In the genomic region with DNA sequence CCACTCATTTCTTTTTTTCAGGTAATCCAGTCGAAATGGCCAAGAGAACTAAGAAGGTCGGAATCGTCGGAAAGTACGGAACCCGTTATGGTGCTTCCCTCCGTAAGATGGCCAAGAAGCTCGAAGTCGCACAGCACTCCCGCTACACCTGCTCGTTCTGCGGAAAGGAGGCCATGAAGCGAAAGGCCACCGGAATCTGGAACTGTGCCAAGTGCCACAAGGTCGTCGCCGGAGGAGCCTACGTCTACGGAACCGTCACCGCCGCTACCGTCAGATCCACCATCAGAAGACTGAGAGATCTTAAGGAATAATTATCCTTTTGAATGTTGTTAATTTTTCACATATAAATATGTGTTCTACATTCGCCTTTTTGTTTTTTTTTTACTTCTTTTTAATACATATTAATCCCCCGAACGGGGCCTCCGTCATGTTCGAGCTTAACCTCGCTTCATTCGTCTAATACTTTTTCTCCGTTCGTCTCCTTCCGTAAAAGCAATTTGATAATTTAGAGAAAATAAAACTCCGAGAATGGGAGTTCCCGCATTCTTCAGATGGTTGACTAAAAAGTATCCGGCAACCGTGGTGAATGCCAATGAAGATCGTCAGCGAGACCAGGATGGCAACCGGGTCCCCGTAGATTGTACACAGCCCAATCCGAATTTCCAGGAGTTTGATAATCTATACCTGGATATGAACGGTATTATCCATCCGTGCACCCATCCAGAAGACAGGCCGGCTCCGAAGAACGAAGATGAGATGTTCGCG, we compare ENCODE assay signal across 2 worm cellular contexts.
TF ChIP-seq lines count a peak whose summit lies in the region.

A gene (plus strand): TSS at position 36 of the 765 bp plus-strand sequence.
A gene (plus strand): TSS at position 510 of the 765 bp plus-strand sequence.

TF ChIP-seq in whole organism, L4 larva, 104 proteins besides CTCF, POLR2A, EP300 and RAD21 (continued from another document):
- TF ChIP-seq aha-1 (tag; lab: Kevin White, UChicago): no peak
- TF ChIP-seq unc-39 (tag; optimal IDR thresholded peaks at IDR 0.05; lab: Kevin White, UChicago): no peak
- no peak for TF ChIP-seq attf-4 (tag; optimal IDR thresholded peaks at IDR 0.05; lab: Kevin White, UChicago)
- peak; percentile 28 for TF ChIP-seq nhr-102 (tag; optimal IDR thresholded peaks at IDR 0.05; lab: Kevin White, UChicago)
- peak; percentile 86 for TF ChIP-seq lin-38 (GFP tag; IDR thresholded peaks at IDR 0.05; lab: Robert Waterston, UW)
- no peak for TF ChIP-seq aly-2 (tag; optimal IDR thresholded peaks at IDR 0.05; lab: Kevin White, UChicago)
- TF ChIP-seq mxl-2 (GFP tag; conservative IDR thresholded peaks at IDR 0.05; lab: Robert Waterston, UW): no peak
- TF ChIP-seq spr-1 (tag; optimal IDR thresholded peaks at IDR 0.05; lab: Kevin White, UChicago): peak; percentile 9
- TF ChIP-seq hif-1 (tag; optimal IDR thresholded peaks at IDR 0.05; lab: Kevin White, UChicago): no peak
- no peak for TF ChIP-seq dpl-1 (GFP tag; optimal IDR thresholded peaks at IDR 0.05; lab: Kevin White, UChicago)
- TF ChIP-seq F10B5.3 (tag; optimal IDR thresholded peaks at IDR 0.05; lab: Kevin White, UChicago): no peak
- TF ChIP-seq egl-27 (tag; optimal IDR thresholded peaks at IDR 0.05; lab: Kevin White, UChicago): no peak
- peak; percentile 72; the same call in 1 of the 2 replicates for TF ChIP-seq lin-1 (GFP tag; IDR thresholded peaks at IDR 0.05; lab: Robert Waterston, UW)
- TF ChIP-seq zip-2 (tag; optimal IDR thresholded peaks at IDR 0.05; lab: Kevin White, UChicago): no peak
- TF ChIP-seq lim-7 (GFP tag; IDR thresholded peaks at IDR 0.05; lab: Robert Waterston, UW): no peak
- TF ChIP-seq hmg-1.1 (GFP tag; IDR thresholded peaks at IDR 0.05; lab: Robert Waterston, UW): no peak
- no peak for TF ChIP-seq zip-11 (GFP tag; IDR thresholded peaks at IDR 0.05; lab: Robert Waterston, UW)
- TF ChIP-seq ZK337.2 (GFP tag; IDR thresholded peaks at IDR 0.05; lab: Robert Waterston, UW): no peak
- peak; percentile 52; the same call in 1 of the 2 replicates for TF ChIP-seq pha-4 (GFP tag; IDR thresholded peaks at IDR 0.05; lab: Robert Waterston, UW)
- TF ChIP-seq pha-4 (tag; optimal IDR thresholded peaks at IDR 0.05; lab: Kevin White, UChicago): no peak
- 0 out of 2 replicates have a peak, but pooled peaks have one; percentile 10 for TF ChIP-seq vab-7 (GFP tag; IDR thresholded peaks at IDR 0.05; lab: Robert Waterston, UW)
- TF ChIP-seq zfp-2 (tag; optimal IDR thresholded peaks at IDR 0.05; lab: Kevin White, UChicago): no peak
- TF ChIP-seq mdt-29 (GFP tag; IDR thresholded peaks at IDR 0.05; lab: Robert Waterston, UW): no peak
- peak; percentile 68 for TF ChIP-seq snpc-1.2 (GFP tag; IDR thresholded peaks at IDR 0.05; lab: Robert Waterston, UW)
- no peak for TF ChIP-seq fos-1 (tag; optimal IDR thresholded peaks at IDR 0.05; lab: Kevin White, UChicago)
- TF ChIP-seq nhr-76 (tag; optimal IDR thresholded peaks at IDR 0.05; lab: Kevin White, UChicago): no peak
- no peak for TF ChIP-seq lsy-2 (tag; optimal IDR thresholded peaks at IDR 0.05; lab: Kevin White, UChicago)
- TF ChIP-seq dmd-8 (GFP tag; IDR thresholded peaks at IDR 0.05; lab: Robert Waterston, UW): no peak
- no peak for TF ChIP-seq lin-39 (tag; optimal IDR thresholded peaks at IDR 0.05; lab: Kevin White, UChicago)
- no peak for TF ChIP-seq skn-1 (tag; optimal IDR thresholded peaks at IDR 0.05; lab: Kevin White, UChicago)

TF ChIP-seq in whole organism, young adult, 124 proteins besides CTCF, POLR2A, EP300 and RAD21 (continued from another document):
- 0 out of 2 replicates have a peak, but pooled peaks have one; percentile 84 for TF ChIP-seq F37B4.10 (GFP tag; IDR thresholded peaks at IDR 0.05; lab: Robert Waterston, UW)
- TF ChIP-seq akir-1 (GFP tag; optimal IDR thresholded peaks at IDR 0.05; lab: Kevin White, UChicago): no peak
- no peak for TF ChIP-seq ceh-91 (GFP tag; IDR thresholded peaks at IDR 0.05; lab: Robert Waterston, UW)
- TF ChIP-seq die-1 (tag; optimal IDR thresholded peaks at IDR 0.05; lab: Kevin White, UChicago): peak; percentile 56
- TF ChIP-seq cebp-2 (GFP tag; IDR thresholded peaks at IDR 0.05; lab: Robert Waterston, UW): peak; percentile 89
- peak; percentile 73; the same call in 1 of the 2 replicates for TF ChIP-seq bed-1 (GFP tag; IDR thresholded peaks at IDR 0.05; lab: Robert Waterston, UW)
- TF ChIP-seq ztf-25 (GFP tag; IDR thresholded peaks at IDR 0.05; lab: Robert Waterston, UW): 0 out of 2 replicates have a peak, but pooled peaks have one; percentile 45
- TF ChIP-seq ztf-6 (GFP tag; IDR thresholded peaks at IDR 0.05; lab: Robert Waterston, UW): no peak
- peak; percentile 56 for TF ChIP-seq repo-1 (tag; optimal IDR thresholded peaks at IDR 0.05; lab: Kevin White, UChicago)
- TF ChIP-seq mxl-1 (tag; optimal IDR thresholded peaks at IDR 0.05; lab: Kevin White, UChicago): no peak
- no peak for TF ChIP-seq ztf-28 (GFP tag; IDR thresholded peaks at IDR 0.05; lab: Robert Waterston, UW)
- TF ChIP-seq ztf-3 (GFP tag; optimal IDR thresholded peaks at IDR 0.05; lab: Kevin White, UChicago): no peak
- no peak for TF ChIP-seq F22D6.2 (tag; optimal IDR thresholded peaks at IDR 0.05; lab: Kevin White, UChicago)
- no peak for TF ChIP-seq F57A8.1 (GFP tag; optimal IDR thresholded peaks at IDR 0.05; lab: Kevin White, UChicago)
- TF ChIP-seq attf-6 (GFP tag; IDR thresholded peaks at IDR 0.05; lab: Robert Waterston, UW): peak; percentile 87
- TF ChIP-seq egrh-3 (GFP tag; IDR thresholded peaks at IDR 0.05; lab: Robert Waterston, UW): peak; percentile 67
- TF ChIP-seq B0336.3 (GFP tag; IDR thresholded peaks at IDR 0.05; lab: Robert Waterston, UW): peak; percentile 95
- no peak for TF ChIP-seq zim-3 (tag; optimal IDR thresholded peaks at IDR 0.05; lab: Kevin White, UChicago)
- TF ChIP-seq mel-28 (tag; optimal IDR thresholded peaks at IDR 0.05; lab: Kevin White, UChicago; ENCODE audit: borderline replicate concordance): no peak
- no peak for TF ChIP-seq nfya-1 (tag; optimal IDR thresholded peaks at IDR 0.05; lab: Kevin White, UChicago; ENCODE audit: borderline replicate concordance, insufficient read depth)
- no peak for TF ChIP-seq B0035.1 (tag; optimal IDR thresholded peaks at IDR 0.05; lab: Kevin White, UChicago)
- no peak for TF ChIP-seq bed-2 (GFP tag; IDR thresholded peaks at IDR 0.05; lab: Robert Waterston, UW)
